Fruit fly (Drosophila melanogaster): Measurements from ENCODE around the gene CG14440.

dm6 chrX:6716170-6716569 lies 17.8 kb upstream of the CG14440 start:
- TF ChIP-seq kay (GFP tag; ENCODE audit: borderline replicate concordance) (no peak), CG33017 (tag; optimal IDR thresholded peaks at IDR 0.05) (no peak), cnc (optimal IDR thresholded peaks at IDR 0.05) (no peak), tj (GFP tag; optimal IDR thresholded peaks at IDR 0.05) (no peak), CG14711 (tag; optimal IDR thresholded peaks at IDR 0.05) (no peak), Hr96 (GFP tag; optimal IDR thresholded peaks at IDR 0.05) (no peak), CG12768 (GFP tag; optimal IDR thresholded peaks at IDR 0.05) (no peak), CG7045 (GFP tag; optimal IDR thresholded peaks at IDR 0.05) (no peak), CG11617 (GFP tag; optimal IDR thresholded peaks at IDR 0.05) (no peak), ovo (GFP tag; optimal IDR thresholded peaks at IDR 0.05) (no peak), CG5204 (GFP tag; optimal IDR thresholded peaks at IDR 0.05) (no peak), Crg-1 (GFP tag; optimal IDR thresholded peaks at IDR 0.05) (no peak), CG7101 (tag; optimal IDR thresholded peaks at IDR 0.05) (no peak), cic (GFP tag; optimal IDR thresholded peaks at IDR 0.05) (no peak)
